Worm (Caenorhabditis elegans) whole organism, young adult: ENCODE measurements around the gene eif-3.D.

Experiments
- D2030.7 ChIP-seq: fragments of 200-800 bp; sonication (Bioruptor generic); IDR thresholded peaks from 2 replicates; pipeline ENCODE4 v1.3.6; 2022; ENCODE audit warnings: missing genetic modification reagents, missing genetic modification characterization, missing compliant biosample characterization
- F23B12.7 ChIP-seq: sonication (generic microtip); optimal IDR thresholded peaks from 2 replicates; lab custom pipeline; 2017; ENCODE audit warnings: missing genetic modification characterization, mild to moderate bottlenecking, missing compliant biosample characterization, antibody characterized with exemption, moderate library complexity; ENCODE audit not compliant: insufficient read depth
- F39B2.1 ChIP-seq: fragments of 200-800 bp; sonication (Bioruptor generic); IDR thresholded peaks from 2 replicates; pipeline ENCODE4 v1.3.6; 2022; ENCODE audit warnings: missing genetic modification reagents, missing genetic modification characterization, missing compliant biosample characterization
- K11D2.4 ChIP-seq: fragments of 200-800 bp; sonication (Bioruptor generic); IDR thresholded peaks from 2 replicates; pipeline ENCODE4 v1.3.6; 2022; ENCODE audit warnings: missing genetic modification reagents, missing genetic modification characterization, missing compliant biosample characterization
- Y53F4B.3 ChIP-seq: fragments of 200-800 bp; sonication (Bioruptor generic); IDR thresholded peaks from 2 replicates; pipeline ENCODE4 v1.3.6; 2022; ENCODE audit warnings: missing genetic modification reagents, missing genetic modification characterization, missing compliant biosample characterization
- Y53G8AR.9 ChIP-seq: fragments of 200-800 bp; sonication (Bioruptor generic); conservative IDR thresholded peaks from 2 replicates; pipeline ENCODE4 v1.3.6; 2022; ENCODE audit warnings: missing genetic modification reagents, missing genetic modification characterization, missing compliant biosample characterization
- Y79H2A.3 ChIP-seq: fragments of 200-800 bp; sonication (Bioruptor generic); conservative IDR thresholded peaks from 2 replicates; pipeline ENCODE4 v1.3.6; 2022; ENCODE audit warnings: missing genetic modification reagents, missing genetic modification characterization, missing compliant biosample characterization
- ZK185.1 ChIP-seq: sonication (generic microtip); optimal IDR thresholded peaks from 2 replicates; lab custom pipeline; 2016; ENCODE audit warnings: mild to moderate bottlenecking, missing genetic modification characterization, missing compliant biosample characterization; ENCODE audit not compliant: poor library complexity, severe bottlenecking
- aptf-3 ChIP-seq: fragments of 200-800 bp; sonication (Bioruptor generic); IDR thresholded peaks from 2 replicates; pipeline ENCODE4 v1.3.6; 2022; ENCODE audit warnings: missing genetic modification characterization, missing compliant biosample characterization
- attf-6 ChIP-seq: fragments of 200-800 bp; sonication (Bioruptor generic); IDR thresholded peaks from 2 replicates; pipeline ENCODE4 v1.3.6; 2022; ENCODE audit warnings: missing genetic modification reagents, missing genetic modification characterization, missing compliant biosample characterization
- cebp-1 ChIP-seq, 2 experiments: fragments of 200-800 bp in 1 of 2; sonication (Bioruptor generic) in 1 of 2; sonication (generic microtip) in 1 of 2; IDR thresholded peaks in 1 of 2; optimal IDR thresholded peaks in 1 of 2; 2 replicates each; pipeline versions ENCODE4 v1.3.6 to Lab custom; 2017 to 2022; ENCODE audit warnings: missing compliant biosample characterization in 2 of 2, missing genetic modification characterization in 2 of 2, mild to moderate bottlenecking in 1 of 2, missing genetic modification reagents in 1 of 2, moderate library complexity in 1 of 2
- cebp-2 ChIP-seq: fragments of 200-800 bp; sonication (Bioruptor generic); IDR thresholded peaks from 2 replicates; pipeline ENCODE4 v1.3.6; 2022; ENCODE audit warnings: missing genetic modification characterization, missing compliant biosample characterization
- ceh-100 ChIP-seq: fragments of 200-800 bp; sonication (Bioruptor generic); IDR thresholded peaks from 2 replicates; pipeline ENCODE4 v1.3.6; 2022; ENCODE audit warnings: missing genetic modification reagents, missing genetic modification characterization, missing compliant biosample characterization
- dox-1 ChIP-seq: fragments of 200-800 bp; sonication (Bioruptor generic); IDR thresholded peaks from 2 replicates; pipeline ENCODE4 v1.3.6; 2022; ENCODE audit warnings: missing genetic modification reagents, missing genetic modification characterization, missing compliant biosample characterization
- egrh-3 ChIP-seq: fragments of 200-800 bp; sonication (Bioruptor generic); IDR thresholded peaks from 2 replicates; pipeline ENCODE4 v1.3.6; 2022; ENCODE audit warnings: missing genetic modification reagents, missing genetic modification characterization, missing compliant biosample characterization
- hmg-1.2 ChIP-seq: fragments of 200-800 bp; sonication (Bioruptor generic); IDR thresholded peaks from 2 replicates; pipeline ENCODE4 v1.3.6; 2022; ENCODE audit warnings: missing genetic modification reagents, missing genetic modification characterization, missing compliant biosample characterization
- let-607 ChIP-seq, 2 experiments: fragments of 200-800 bp in 1 of 2; sonication (Bioruptor generic) in 1 of 2; sonication (generic microtip) in 1 of 2; optimal IDR thresholded peaks; 2 replicates each; lab custom pipeline; 2016 to 2018; ENCODE audit warnings: mild to moderate bottlenecking in 2 of 2, missing compliant biosample characterization in 2 of 2, missing genetic modification characterization in 2 of 2, moderate library complexity in 2 of 2, missing genotype in 1 of 2
- lin-26 ChIP-seq: fragments of 200-800 bp; sonication (Bioruptor generic); IDR thresholded peaks from 2 replicates; pipeline ENCODE4 v1.3.6; 2022; ENCODE audit warnings: missing genetic modification reagents, missing genetic modification characterization, missing compliant biosample characterization
- lin-54 ChIP-seq: fragments of 200-800 bp; sonication (Bioruptor generic); optimal IDR thresholded peaks from 2 replicates; lab custom pipeline; 2018; ENCODE audit warnings: mild to moderate bottlenecking, missing genetic modification characterization, missing compliant biosample characterization
- lsy-27 ChIP-seq: sonication (generic microtip); optimal IDR thresholded peaks from 2 replicates; lab custom pipeline; 2017; ENCODE audit warnings: missing genetic modification characterization, mild to moderate bottlenecking, missing compliant biosample characterization, antibody characterized with exemption, missing genotype, borderline replicate concordance; ENCODE audit not compliant: insufficient read depth
- madf-3 ChIP-seq: fragments of 200-800 bp; sonication (Bioruptor generic); IDR thresholded peaks from 2 replicates; pipeline ENCODE4 v1.3.6; 2022; ENCODE audit warnings: missing genetic modification reagents, missing genetic modification characterization, missing compliant biosample characterization
- mcd-1 ChIP-seq: fragments of 200-800 bp; sonication (Bioruptor generic); IDR thresholded peaks from 2 replicates; pipeline ENCODE4 v1.3.6; 2022; ENCODE audit warnings: missing genetic modification reagents, missing genetic modification characterization, missing compliant biosample characterization
- mes-4 ChIP-seq: sonication (generic microtip); optimal IDR thresholded peaks from 2 replicates; lab custom pipeline; 2016; ENCODE audit warnings: missing genotype, missing genetic modification characterization, missing compliant biosample characterization
- nfyb-1 ChIP-seq: fragments of 200-800 bp; sonication (Bioruptor generic); IDR thresholded peaks from 2 replicates; pipeline ENCODE4 v1.3.6; 2022; ENCODE audit warnings: missing genetic modification reagents, missing genetic modification characterization, missing compliant biosample characterization
- nhr-179 ChIP-seq: sonication (generic microtip); optimal IDR thresholded peaks from 2 replicates; lab custom pipeline; 2016; ENCODE audit warnings: mild to moderate bottlenecking, missing genetic modification characterization, missing compliant biosample characterization
- nhr-80 ChIP-seq: sonication (generic microtip); optimal IDR thresholded peaks from 2 replicates; lab custom pipeline; 2016; ENCODE audit warnings: missing genetic modification characterization, missing compliant biosample characterization
- pha-4 ChIP-seq: fragments of 150-350 bp; sonication (generic microtip); optimal IDR thresholded peaks from 2 replicates; lab custom pipeline; 2014; ENCODE audit warnings: missing biosample characterization, missing genetic modification reagents, missing genetic modification characterization
- snpc-1.1 ChIP-seq: sonication (generic microtip); optimal IDR thresholded peaks from 2 replicates; lab custom pipeline; 2017; ENCODE audit warnings: missing genetic modification characterization, mild to moderate bottlenecking, missing compliant biosample characterization, antibody characterized with exemption, moderate library complexity, missing genotype, missing genetic modification reagents; ENCODE audit not compliant: insufficient read depth
- tbp1 ChIP-seq: fragments of 200-800 bp; sonication (Bioruptor generic); optimal IDR thresholded peaks from 2 replicates; lab custom pipeline; 2018; ENCODE audit warnings: mild to moderate bottlenecking, missing genetic modification characterization, missing compliant biosample characterization
- tlf-1 ChIP-seq: fragments of 200-800 bp; sonication (Bioruptor generic); optimal IDR thresholded peaks from 2 replicates; lab custom pipeline; 2018; ENCODE audit warnings: mild to moderate bottlenecking, missing genetic modification characterization, missing compliant biosample characterization
- xnd-1 ChIP-seq: sonication (generic microtip); optimal IDR thresholded peaks from 2 replicates; lab custom pipeline; 2016; ENCODE audit warnings: missing genotype, missing genetic modification reagents, missing genetic modification characterization, missing compliant biosample characterization
- ztf-22 ChIP-seq: fragments of 200-800 bp; sonication (Bioruptor generic); optimal IDR thresholded peaks from 2 replicates; lab custom pipeline; 2018; ENCODE audit warnings: mild to moderate bottlenecking, missing genetic modification characterization, moderate library complexity, missing compliant biosample characterization
- ztf-3 ChIP-seq: fragments of 200-800 bp; sonication (Bioruptor generic); optimal IDR thresholded peaks from 2 replicates; lab custom pipeline; 2018; ENCODE audit warnings: mild to moderate bottlenecking, missing genetic modification characterization, missing compliant biosample characterization

eif-3.D gene

ce11 chrIII:8956146-8956646 lies 15.2 kb downstream of the eif-3.D start, which contains the start of the genes ZK643.5 and ZK643.2 (continued):
- TF ChIP-seq Y53G8AR.9 (GFP tag; lab: Robert Waterston, UW) (no peak), D2030.7 (GFP tag; lab: Robert Waterston, UW) (peak; percentile 45; the same call in 1 of the 2 replicates), madf-3 (GFP tag; lab: Robert Waterston, UW) (no peak), mcd-1 (peak; percentile 15; the same call in 1 of the 2 replicates), egrh-3 (GFP tag; lab: Robert Waterston, UW) (no peak), let-607 (tag; optimal IDR thresholded peaks at IDR 0.05; lab: Kevin White, UChicago) (no peak), lin-54 (peak; percentile 70), Y79H2A.3 (GFP tag; lab: Robert Waterston, UW) (no peak), ceh-100 (GFP tag; lab: Robert Waterston, UW) (no peak), lin-26 (no peak), nfyb-1 (GFP tag; lab: Robert Waterston, UW) (0 out of 2 replicates have a peak, but pooled peaks have one; percentile 11), K11D2.4 (GFP tag; lab: Robert Waterston, UW) (no peak), ZK185.1 (tag; lab: Kevin White, UChicago) (no peak), pha-4 (tag; lab: Kevin White, UChicago) (no peak), snpc-1.1 (tag; lab: Kevin White, UChicago) (peak; percentile 26), aptf-3 (GFP tag; lab: Robert Waterston, UW) (no peak), tlf-1 (no peak), lsy-27 (no peak), tbp1 (GFP tag; lab: Kevin White, UChicago) (peak; percentile 36), attf-6 (GFP tag; lab: Robert Waterston, UW) (no peak)

- no peak for TF ChIP-seq Y53F4B.3
- TF ChIP-seq dox-1 (GFP tag; lab: Robert Waterston, UW), result no peak
- TF ChIP-seq nfyb-1 (GFP tag; lab: Robert Waterston, UW), result 0 out of 2 replicates have a peak, but pooled peaks have one; percentile 16
Measured at ce11 chrIII:8955536-8955935, 15.8 kb downstream of the eif-3.D start.

ce11 chrIII:8949147-8949546 lies 22.2 kb downstream of the eif-3.D start:
- TF ChIP-seq mes-4 (tag; lab: Kevin White, UChicago) (no peak), xnd-1 (no peak), cebp-2 (GFP tag; lab: Robert Waterston, UW) (no peak), tlf-1 (no peak), cebp-1 (GFP tag; IDR thresholded peaks at IDR 0.05; lab: Robert Waterston, UW) (no peak), cebp-1 (tag; optimal IDR thresholded peaks at IDR 0.05; lab: Kevin White, UChicago) (no peak)

ce11 chrIII:8946285-8946684 lies 25.1 kb downstream of the eif-3.D start:
- TF ChIP-seq hmg-1.2 (0 out of 2 replicates have a peak, but pooled peaks have one; percentile 23), nhr-80 (tag; lab: Kevin White, UChicago) (no peak)

ce11 chrIII:8944357-8944756 lies 27.0 kb downstream of the eif-3.D start, which contains the start of gene dhrr-1:
Gene dhrr-1 (plus strand): TSS chrIII:8944657.
- TF ChIP-seq dox-1 (GFP tag; lab: Robert Waterston, UW) (no peak), ztf-22 (GFP tag; lab: Kevin White, UChicago) (no peak), F23B12.7 (no peak), ZK185.1 (tag; lab: Kevin White, UChicago) (no peak), xnd-1 (no peak), F39B2.1 (GFP tag; lab: Robert Waterston, UW) (no peak), ztf-3 (no peak), mcd-1 (no peak), nhr-179 (tag; lab: Kevin White, UChicago) (no peak)
